Worm (Caenorhabditis elegans) whole organism, L4/young adult: ENCODE results near the gene cyp-34A9.

Source experiments
- W03F9.2 ChIP-seq: fragments of 150-350 bp; optimal IDR thresholded peaks from 2 replicates; lab custom pipeline; 2014; ENCODE audit warnings: missing biosample characterization, missing genetic modification characterization
- dao-5 ChIP-seq: sonication (generic microtip); optimal IDR thresholded peaks from 2 replicates; lab custom pipeline; 2016; ENCODE audit warnings: missing genotype, missing genetic modification characterization, moderate library complexity, missing compliant biosample characterization
- him-1 ChIP-seq: sonication (generic microtip); optimal IDR thresholded peaks from 2 replicates; lab custom pipeline; 2016; ENCODE audit warnings: missing genotype, missing genetic modification reagents, missing genetic modification characterization, missing compliant biosample characterization

ce11 chrV:3967762-3968161 lies 2.6 kb downstream of the cyp-34A9 start, which contains the start of gene cyp-34A8:
- TF ChIP-seq him-1 (no peak), dao-5 (tag; lab: Kevin White, UChicago) (no peak), W03F9.2 (tag; lab: Kevin White, UChicago) (no peak)
